Worm (Caenorhabditis elegans): ENCODE results near the gene lido-11.

DNA sequence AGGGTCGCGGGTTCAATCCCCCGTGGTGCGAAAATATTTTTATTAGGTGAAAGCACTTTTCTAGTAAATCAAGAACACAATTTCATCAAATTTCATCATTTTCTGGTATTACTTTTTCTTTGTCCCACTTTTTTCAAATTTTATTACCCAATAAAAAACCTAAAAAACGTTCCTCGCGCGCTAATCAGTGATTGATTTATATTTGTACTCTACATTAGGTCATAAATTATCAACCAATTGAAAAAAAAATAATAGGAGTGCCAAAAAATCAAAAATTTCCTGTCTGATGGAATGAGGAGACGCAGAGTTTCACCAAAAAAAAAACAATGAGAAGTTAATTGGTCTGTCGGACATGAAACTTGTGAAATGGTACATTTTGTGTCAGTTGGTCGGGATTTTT is 20.9 kb downstream of the lido-11 start:
- TF ChIP-seq skn-1 (tag; optimal IDR thresholded peaks at IDR 0.05) (no peak), nhr-28 (tag; optimal IDR thresholded peaks at IDR 0.05) (no peak)

Data from whole organism, L1 larva.